Worm (Caenorhabditis elegans) whole organism, mixed stage, embryonic: ENCODE measurements around the gene nlp-26.

Experiments
- M03D4.4 ChIP-seq: sonication (generic microtip); optimal IDR thresholded peaks from 2 replicates; lab custom pipeline; 2017; ENCODE audit warnings: mild to moderate bottlenecking, missing genetic modification characterization, missing compliant biosample characterization
- blmp-1 ChIP-seq: fragments of 150-350 bp; optimal IDR thresholded peaks from 2 replicates; lab custom pipeline; 2014; ENCODE audit warnings: missing biosample characterization, missing genetic modification characterization
- elt-3 ChIP-seq: fragments of 150-350 bp; optimal IDR thresholded peaks from 2 replicates; lab custom pipeline; 2014; ENCODE audit warnings: missing biosample characterization, missing genetic modification characterization
- hlh-1 ChIP-seq: fragments of 150-350 bp; optimal IDR thresholded peaks from 2 replicates; lab custom pipeline; 2014; ENCODE audit warnings: missing biosample characterization, missing genetic modification reagents, missing genetic modification characterization
- lin-13 ChIP-seq: fragments of 150-350 bp; optimal IDR thresholded peaks from 2 replicates; lab custom pipeline; 2014; ENCODE audit warnings: missing biosample characterization, missing genetic modification characterization
- lsy-2 ChIP-seq: fragments of 150-350 bp; optimal IDR thresholded peaks from 2 replicates; lab custom pipeline; 2014; ENCODE audit warnings: missing biosample characterization, missing genetic modification characterization
- mab-5 ChIP-seq: fragments of 150-350 bp; optimal IDR thresholded peaks from 2 replicates; lab custom pipeline; 2014; ENCODE audit warnings: missing biosample characterization, missing genetic modification characterization
- nhr-12 ChIP-seq: fragments of 150-350 bp; optimal IDR thresholded peaks from 2 replicates; lab custom pipeline; 2014; ENCODE audit warnings: missing biosample characterization, missing genetic modification characterization
- pha-4 ChIP-seq: fragments of 150-350 bp; optimal IDR thresholded peaks from 2 replicates; lab custom pipeline; 2018; ENCODE audit warnings: missing biosample characterization, missing genetic modification reagents, missing genetic modification characterization
- unc-39 ChIP-seq: fragments of 150-350 bp; optimal IDR thresholded peaks from 2 replicates; lab custom pipeline; 2014; ENCODE audit warnings: missing biosample characterization, missing genetic modification characterization
- unc-62 ChIP-seq: fragments of 150-350 bp; optimal IDR thresholded peaks from 2 replicates; lab custom pipeline; 2014; ENCODE audit warnings: missing biosample characterization, missing genetic modification reagents, missing genetic modification characterization
- ztf-11 ChIP-seq: fragments of 150-350 bp; optimal IDR thresholded peaks from 2 replicates; lab custom pipeline; 2014; ENCODE audit warnings: missing biosample characterization, missing genetic modification characterization

DNA sequence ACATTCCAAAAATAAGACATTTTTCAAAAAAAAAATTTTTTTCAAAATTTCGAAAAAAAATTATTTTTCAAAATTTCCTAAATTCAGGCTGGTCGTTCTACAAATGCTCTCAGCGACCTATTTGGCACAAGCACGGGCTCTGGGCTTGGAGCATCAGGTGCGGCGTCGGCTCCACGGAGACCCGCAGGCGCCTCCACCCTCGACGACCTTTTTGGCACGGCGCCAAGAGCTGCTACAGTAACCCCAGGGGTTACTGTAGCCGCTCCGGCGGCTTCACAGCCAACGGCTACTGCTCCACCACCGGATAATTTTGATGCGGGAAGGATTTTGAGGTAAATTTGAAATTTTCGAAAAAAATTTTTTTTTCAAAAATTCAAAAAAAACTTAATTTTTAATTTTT lies 12.5 kb downstream of the nlp-26 start:
- TF ChIP-seq ztf-11 (tag; lab: Kevin White, UChicago) (no peak), M03D4.4 (tag; lab: Kevin White, UChicago) (no peak), nhr-12 (tag; lab: Kevin White, UChicago) (no peak), lsy-2 (tag; lab: Kevin White, UChicago) (no peak), unc-39 (tag; lab: Kevin White, UChicago) (no peak), unc-62 (GFP tag; lab: Kevin White, UChicago) (no peak), pha-4 (tag; lab: Kevin White, UChicago) (no peak), lin-13 (no peak), blmp-1 (tag; lab: Kevin White, UChicago) (no peak), elt-3 (tag; lab: Kevin White, UChicago) (no peak), hlh-1 (tag; lab: Kevin White, UChicago) (no peak), mab-5 (no peak)
